Worm (Caenorhabditis elegans): Measurements from ENCODE around the gene M18.6.

Gene M18.6

ce11 chrIV:12089551-12089950, 31.6 kb upstream of the M18.6 start, which contains the start of gene F11A10.6:
Gene F11A10.6 (minus strand): TSS chrIV:12089651.
- TF ChIP-seq klf-2 (GFP tag; conservative IDR thresholded peaks at IDR 0.05) (no peak), tab-1 (GFP tag; IDR thresholded peaks at IDR 0.05) (no peak), flt-1 (GFP tag; IDR thresholded peaks at IDR 0.05) (no peak)

ce11 chrIV:12092113-12092512, 29.0 kb upstream of the M18.6 start, which contains the start of gene mig-32:
Gene mig-32 (minus strand): TSS chrIV:12092213.
- TF ChIP-seq tab-1 (GFP tag; IDR thresholded peaks at IDR 0.05) (no peak), T22C8.4 (GFP tag; IDR thresholded peaks at IDR 0.05) (no peak), flt-1 (GFP tag; IDR thresholded peaks at IDR 0.05) (no peak), ref-1 (GFP tag; conservative IDR thresholded peaks at IDR 0.05) (no peak), med-1 (GFP tag; optimal IDR thresholded peaks at IDR 0.05; ENCODE audit: insufficient read depth) (no peak), cog-1 (tag; optimal IDR thresholded peaks at IDR 0.05) (no peak), ztf-29 (GFP tag; IDR thresholded peaks at IDR 0.05) (no peak), klf-2 (GFP tag; conservative IDR thresholded peaks at IDR 0.05) (no peak)

DNA sequence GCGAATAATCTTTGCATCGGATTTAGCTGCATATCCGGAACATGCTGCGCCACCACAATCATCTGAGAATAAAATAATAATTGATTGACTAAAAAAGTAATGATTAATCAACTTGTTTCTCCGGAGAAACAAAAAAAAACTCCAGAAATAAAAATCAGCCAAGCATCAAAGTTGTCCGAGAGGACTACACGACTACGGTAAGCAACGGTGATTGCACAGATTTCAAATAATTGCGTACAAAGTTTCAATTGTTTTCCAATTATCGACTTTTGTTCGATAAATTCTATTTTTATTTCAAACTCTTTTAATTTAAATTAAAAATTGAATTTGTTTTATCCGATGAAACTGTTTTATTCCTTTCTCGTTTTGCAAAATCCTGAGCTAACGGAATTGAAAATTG, 27.7 kb upstream of the M18.6 start, which contains the start of gene cpsf-4:
cpsf-4 (minus strand) TSS at position 62 of the 400 bp plus-strand sequence.
- TF ChIP-seq klf-2 (GFP tag; conservative IDR thresholded peaks at IDR 0.05) (no peak), cog-1 (tag; optimal IDR thresholded peaks at IDR 0.05) (no peak), med-1 (GFP tag; optimal IDR thresholded peaks at IDR 0.05; ENCODE audit: insufficient read depth) (no peak), ztf-29 (GFP tag; IDR thresholded peaks at IDR 0.05) (no peak), tab-1 (GFP tag; IDR thresholded peaks at IDR 0.05) (no peak), flt-1 (GFP tag; IDR thresholded peaks at IDR 0.05) (no peak), T22C8.4 (GFP tag; IDR thresholded peaks at IDR 0.05) (no peak), ref-1 (GFP tag; conservative IDR thresholded peaks at IDR 0.05) (no peak), ztf-23 (GFP tag; IDR thresholded peaks at IDR 0.05) (no peak)

DNA sequence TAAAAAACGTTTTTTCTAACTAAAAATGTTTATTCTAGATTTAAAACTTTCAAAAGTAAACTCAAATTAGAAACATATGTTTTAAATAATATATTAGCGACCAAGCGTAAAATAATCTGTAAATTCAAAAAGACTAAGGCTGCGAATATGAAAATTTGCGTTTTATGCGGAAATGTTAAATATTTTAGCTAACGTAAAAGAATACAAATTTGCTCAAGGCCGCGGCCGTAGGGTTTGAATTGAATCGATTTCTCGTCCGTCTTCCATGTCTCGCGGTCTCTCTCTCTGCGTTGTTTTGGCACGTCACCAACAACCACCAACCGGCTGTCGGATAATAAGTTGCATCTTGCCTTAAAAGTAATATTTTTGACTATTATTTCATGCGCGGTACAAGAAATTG, 27.3 kb upstream of the M18.6 start, which contains the start of gene F11A10.5:
F11A10.5 (plus strand) TSS at position 301 of the 400 bp plus-strand sequence.
- TF ChIP-seq med-1 (GFP tag; optimal IDR thresholded peaks at IDR 0.05; ENCODE audit: insufficient read depth) (no peak), ztf-23 (GFP tag; IDR thresholded peaks at IDR 0.05) (no peak), T22C8.4 (GFP tag; IDR thresholded peaks at IDR 0.05) (peak; percentile 55; the same call in 1 of the 2 replicates)

DNA sequence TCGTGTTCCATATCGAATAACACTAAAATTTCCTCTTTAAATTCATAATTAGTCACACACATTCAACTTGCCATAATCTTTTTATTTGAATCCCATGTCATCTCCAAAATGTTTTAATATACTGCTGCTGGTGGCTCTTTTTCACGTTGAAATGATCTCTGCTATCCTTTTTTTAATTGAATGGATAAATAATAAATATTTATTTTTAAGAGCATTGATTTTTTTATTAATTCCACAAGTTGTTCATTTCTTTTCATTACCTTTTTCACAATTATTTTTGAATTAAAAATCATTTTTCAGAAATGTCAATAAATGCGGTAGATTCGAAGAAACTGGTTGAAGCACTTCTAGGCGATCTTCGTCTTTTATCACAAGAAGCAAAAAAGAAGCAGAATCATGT, 24.6 kb upstream of the M18.6 start, which contains the start of gene mon-2:
mon-2 (plus strand) TSS at position 301 of the 400 bp plus-strand sequence.
- TF ChIP-seq med-1 (GFP tag; optimal IDR thresholded peaks at IDR 0.05; ENCODE audit: insufficient read depth) = no peak
- no peak for TF ChIP-seq ztf-23 (GFP tag; IDR thresholded peaks at IDR 0.05)
- TF ChIP-seq ztf-29 (GFP tag; IDR thresholded peaks at IDR 0.05) = no peak
- no peak for TF ChIP-seq ref-1 (GFP tag; conservative IDR thresholded peaks at IDR 0.05)
- no peak for TF ChIP-seq tab-1 (GFP tag; IDR thresholded peaks at IDR 0.05)
- TF ChIP-seq klf-2 (GFP tag; conservative IDR thresholded peaks at IDR 0.05) = no peak
- TF ChIP-seq cog-1 (tag; optimal IDR thresholded peaks at IDR 0.05) = no peak
- no peak for TF ChIP-seq flt-1 (GFP tag; IDR thresholded peaks at IDR 0.05)
- no peak for TF ChIP-seq T22C8.4 (GFP tag; IDR thresholded peaks at IDR 0.05)

- TF ChIP-seq cog-1 (tag; optimal IDR thresholded peaks at IDR 0.05) (no peak), ztf-23 (GFP tag; IDR thresholded peaks at IDR 0.05) (no peak), flt-1 (GFP tag; IDR thresholded peaks at IDR 0.05) (no peak), ztf-29 (GFP tag; IDR thresholded peaks at IDR 0.05) (no peak), T22C8.4 (GFP tag; IDR thresholded peaks at IDR 0.05) (no peak), med-1 (GFP tag; optimal IDR thresholded peaks at IDR 0.05; ENCODE audit: insufficient read depth) (no peak), klf-2 (GFP tag; conservative IDR thresholded peaks at IDR 0.05) (no peak), tab-1 (GFP tag; IDR thresholded peaks at IDR 0.05) (no peak), ref-1 (GFP tag; conservative IDR thresholded peaks at IDR 0.05) (no peak)
Observed at ce11 chrIV:12105558-12105957, 15.6 kb upstream of the M18.6 start, which contains the start of gene M18.3. Gene M18.3 (plus strand): TSS chrIV:12105858.

- TF ChIP-seq tab-1 (GFP tag; IDR thresholded peaks at IDR 0.05) = no peak
- TF ChIP-seq ref-1 (GFP tag; conservative IDR thresholded peaks at IDR 0.05) = no peak
Observed at ce11 chrIV:12108984-12109657, 12.0 kb upstream of the M18.6 start.

ce11 chrIV:12109743-12110142, 11.4 kb upstream of the M18.6 start:
- TF ChIP-seq tab-1 (GFP tag; IDR thresholded peaks at IDR 0.05) = no peak
- no peak for TF ChIP-seq med-1 (GFP tag; optimal IDR thresholded peaks at IDR 0.05; ENCODE audit: insufficient read depth)
- TF ChIP-seq flt-1 (GFP tag; IDR thresholded peaks at IDR 0.05) = no peak
- TF ChIP-seq T22C8.4 (GFP tag; IDR thresholded peaks at IDR 0.05) = no peak
- TF ChIP-seq ref-1 (GFP tag; conservative IDR thresholded peaks at IDR 0.05) = no peak
- no peak for TF ChIP-seq ztf-29 (GFP tag; IDR thresholded peaks at IDR 0.05)

- TF ChIP-seq klf-2 (GFP tag; conservative IDR thresholded peaks at IDR 0.05) (no peak), ref-1 (GFP tag; conservative IDR thresholded peaks at IDR 0.05) (no peak), cog-1 (tag; optimal IDR thresholded peaks at IDR 0.05) (no peak), med-1 (GFP tag; optimal IDR thresholded peaks at IDR 0.05; ENCODE audit: insufficient read depth) (no peak), flt-1 (GFP tag; IDR thresholded peaks at IDR 0.05) (no peak), ztf-29 (GFP tag; IDR thresholded peaks at IDR 0.05) (no peak), T22C8.4 (GFP tag; IDR thresholded peaks at IDR 0.05) (no peak)
Observed at ce11 chrIV:12110339-12110738, 10.8 kb upstream of the M18.6 start, which contains the start of gene col-129. Gene col-129 (minus strand): TSS chrIV:12110439.

DNA sequence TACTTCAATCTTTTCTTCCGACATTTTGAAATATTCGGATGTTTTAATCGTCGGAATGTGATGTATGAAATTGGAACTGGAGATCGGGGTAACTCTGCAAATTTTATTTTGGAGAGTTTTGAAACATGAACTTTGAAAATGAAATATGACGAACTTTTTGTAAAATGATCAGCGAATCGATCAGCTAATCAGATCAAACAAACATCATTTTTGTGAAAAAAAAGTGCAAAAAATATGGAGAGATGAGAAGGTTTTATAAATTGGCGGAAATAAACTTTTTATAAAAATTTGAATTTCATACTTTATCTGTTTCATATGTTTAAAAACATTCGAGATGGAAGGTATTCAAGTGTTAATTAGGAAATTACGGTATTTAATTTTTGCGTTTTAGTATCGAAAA, 9.6 kb upstream of the M18.6 start, which contains the start of gene dlc-2:
dlc-2 (minus strand) TSS at position 101 of the 400 bp plus-strand sequence.
- no peak for TF ChIP-seq ref-1 (GFP tag; conservative IDR thresholded peaks at IDR 0.05)
- TF ChIP-seq tab-1 (GFP tag; IDR thresholded peaks at IDR 0.05) = no peak
- no peak for TF ChIP-seq klf-2 (GFP tag; conservative IDR thresholded peaks at IDR 0.05)
- TF ChIP-seq ztf-23 (GFP tag; IDR thresholded peaks at IDR 0.05) = no peak
- no peak for TF ChIP-seq flt-1 (GFP tag; IDR thresholded peaks at IDR 0.05)
- TF ChIP-seq T22C8.4 (GFP tag; IDR thresholded peaks at IDR 0.05) = no peak
- TF ChIP-seq cog-1 (tag; optimal IDR thresholded peaks at IDR 0.05) = no peak
- no peak for TF ChIP-seq ztf-29 (GFP tag; IDR thresholded peaks at IDR 0.05)
- TF ChIP-seq med-1 (GFP tag; optimal IDR thresholded peaks at IDR 0.05; ENCODE audit: insufficient read depth) = no peak

Measured in whole organism, midembryonic.